Worm (Caenorhabditis elegans) whole organism, L2 larva: ENCODE measurements around the gene oac-42.
"Not testable (repeated sequence)": the region's sequence is repeated elsewhere in the genome, so short reads cannot be mapped to it uniquely, and the experiment has no call there.

Experiments used
- C34F6.9 ChIP-seq: fragments of 150-350 bp; optimal IDR thresholded peaks from 2 replicates; lab custom pipeline; 2014; ENCODE audit warnings: missing biosample characterization, missing genetic modification characterization
- R02D3.7 ChIP-seq: fragments of 150-350 bp; optimal IDR thresholded peaks from 2 replicates; lab custom pipeline; 2014; ENCODE audit warnings: missing biosample characterization, missing genetic modification characterization
- Y55F3AM.14 ChIP-seq: fragments of 200-800 bp; sonication (Bioruptor generic); optimal IDR thresholded peaks from 2 replicates; lab custom pipeline; 2018; ENCODE audit warnings: mild to moderate bottlenecking, missing genetic modification characterization, missing compliant biosample characterization
- ZK546.5 ChIP-seq: sonication (generic microtip); optimal IDR thresholded peaks from 2 replicates; lab custom pipeline; 2017; ENCODE audit warnings: missing biosample characterization, missing genetic modification characterization
- alr-1 ChIP-seq: fragments of 150-350 bp; optimal IDR thresholded peaks from 2 replicates; lab custom pipeline; 2014; ENCODE audit warnings: missing biosample characterization, missing genetic modification characterization
- ama-1 ChIP-seq: fragments of 150-350 bp; optimal IDR thresholded peaks from 2 replicates; lab custom pipeline; 2018; ENCODE audit warnings: inconsistent platforms
- ceh-16 ChIP-seq: fragments of 150-350 bp; optimal IDR thresholded peaks from 2 replicates; lab custom pipeline; 2014; ENCODE audit warnings: missing biosample characterization, missing genetic modification characterization
- egl-27 ChIP-seq: sonication (generic microtip); optimal IDR thresholded peaks from 3 replicates; lab custom pipeline; 2017; ENCODE audit warnings: missing biosample characterization, missing genetic modification reagents, missing genetic modification characterization
- elt-1 ChIP-seq: fragments of 150-350 bp; optimal IDR thresholded peaks from 2 replicates; lab custom pipeline; 2014; ENCODE audit warnings: missing biosample characterization, missing genetic modification characterization
- elt-3 ChIP-seq: sonication (generic microtip); optimal IDR thresholded peaks from 2 replicates; lab custom pipeline; 2017; ENCODE audit warnings: missing biosample characterization, missing genetic modification characterization
- gmeb-1 ChIP-seq: fragments of 150-350 bp; optimal IDR thresholded peaks from 2 replicates; lab custom pipeline; 2014; ENCODE audit warnings: missing biosample characterization, missing genetic modification characterization
- lin-13 ChIP-seq: fragments of 150-350 bp; optimal IDR thresholded peaks from 2 replicates; lab custom pipeline; 2014; ENCODE audit warnings: missing biosample characterization, missing genetic modification reagents, missing genetic modification characterization
- lin-39 ChIP-seq: fragments of 150-350 bp; optimal IDR thresholded peaks from 2 replicates; lab custom pipeline; 2014; ENCODE audit warnings: missing biosample characterization, missing genetic modification reagents, missing genetic modification characterization
- lsy-2 ChIP-seq, 2 experiments: fragments of 150-350 bp in 1 of 2; sonication (generic microtip) in 1 of 2; optimal IDR thresholded peaks; 2 replicates each; lab custom pipeline; 2014 to 2017; ENCODE audit warnings: missing biosample characterization in 2 of 2, missing genetic modification characterization in 2 of 2
- nhr-11 ChIP-seq: fragments of 150-350 bp; optimal IDR thresholded peaks from 2 replicates; lab custom pipeline; 2014; ENCODE audit warnings: missing biosample characterization, missing genetic modification characterization
- nhr-12 ChIP-seq: fragments of 150-350 bp; optimal IDR thresholded peaks from 2 replicates; lab custom pipeline; 2014; ENCODE audit warnings: missing biosample characterization, missing genetic modification characterization
- nhr-129 ChIP-seq: fragments of 150-350 bp; optimal IDR thresholded peaks from 2 replicates; lab custom pipeline; 2014; ENCODE audit warnings: missing biosample characterization, missing genetic modification characterization
- nhr-23 ChIP-seq: fragments of 150-350 bp; optimal IDR thresholded peaks from 2 replicates; lab custom pipeline; 2014; ENCODE audit warnings: missing biosample characterization, missing genetic modification reagents, missing genetic modification characterization
- nhr-237 ChIP-seq: fragments of 150-350 bp; optimal IDR thresholded peaks from 2 replicates; lab custom pipeline; 2014; ENCODE audit warnings: missing biosample characterization, missing genetic modification characterization
- nhr-77 ChIP-seq: fragments of 150-350 bp; optimal IDR thresholded peaks from 2 replicates; lab custom pipeline; 2014; ENCODE audit warnings: missing biosample characterization, missing genetic modification characterization
- peb-1 ChIP-seq: fragments of 150-350 bp; optimal IDR thresholded peaks from 2 replicates; lab custom pipeline; 2014; ENCODE audit warnings: missing biosample characterization, missing genetic modification characterization
- snpc-4 ChIP-seq: fragments of 150-350 bp; optimal IDR thresholded peaks from 2 replicates; lab custom pipeline; 2014; ENCODE audit warnings: missing biosample characterization, missing genetic modification characterization
- unc-55 ChIP-seq: fragments of 150-350 bp; sonication (generic microtip); optimal IDR thresholded peaks from 3 replicates; lab custom pipeline; 2014; ENCODE audit warnings: missing biosample characterization, missing genetic modification reagents, missing genetic modification characterization
- unc-62 ChIP-seq: fragments of 150-350 bp; optimal IDR thresholded peaks from 2 replicates; lab custom pipeline; 2014; ENCODE audit warnings: missing biosample characterization, missing genetic modification reagents, missing genetic modification characterization
- zag-1 ChIP-seq: fragments of 150-350 bp; optimal IDR thresholded peaks from 2 replicates; lab custom pipeline; 2014; ENCODE audit warnings: missing biosample characterization, missing genetic modification characterization
- ztf-1 ChIP-seq: fragments of 200-800 bp; sonication (Bioruptor generic); conservative IDR thresholded peaks from 2 replicates; pipeline ENCODE4 v1.3.6; 2022; ENCODE audit warnings: missing genetic modification characterization, missing compliant biosample characterization

The oac-42 gene

DNA sequence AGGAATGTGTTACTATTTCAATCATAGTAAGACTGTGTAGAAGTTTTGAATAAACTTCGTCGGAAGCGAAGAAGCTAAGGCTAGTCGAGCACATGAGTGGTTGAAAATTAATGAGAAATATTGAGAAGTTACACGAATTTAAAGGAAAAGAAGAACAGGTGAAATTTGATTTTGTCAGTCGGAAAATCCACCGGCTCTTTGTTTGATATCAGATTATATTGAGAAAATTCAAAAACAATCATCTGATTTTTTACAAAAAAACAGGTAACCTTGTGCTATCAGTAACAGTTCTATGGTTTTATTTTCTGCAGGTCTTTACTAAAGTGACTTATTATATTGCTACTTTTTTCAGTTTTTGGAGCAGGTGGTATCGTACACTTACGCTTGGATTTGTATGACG is 26.3 kb downstream of the oac-42 start, which contains the start of gene srh-148:
Gene srh-148, minus strand, starts transcription at position 101 of the 400 bp plus-strand sequence.
- TF ChIP-seq Y55F3AM.14 (GFP tag; lab: Kevin White, UChicago): no peak
- no peak for TF ChIP-seq ztf-1
- no peak for TF ChIP-seq elt-1 (tag; lab: Kevin White, UChicago)
- TF ChIP-seq ZK546.5 (tag; lab: Kevin White, UChicago): no peak
- TF ChIP-seq, all 48 proteins: peak for 0

DNA sequence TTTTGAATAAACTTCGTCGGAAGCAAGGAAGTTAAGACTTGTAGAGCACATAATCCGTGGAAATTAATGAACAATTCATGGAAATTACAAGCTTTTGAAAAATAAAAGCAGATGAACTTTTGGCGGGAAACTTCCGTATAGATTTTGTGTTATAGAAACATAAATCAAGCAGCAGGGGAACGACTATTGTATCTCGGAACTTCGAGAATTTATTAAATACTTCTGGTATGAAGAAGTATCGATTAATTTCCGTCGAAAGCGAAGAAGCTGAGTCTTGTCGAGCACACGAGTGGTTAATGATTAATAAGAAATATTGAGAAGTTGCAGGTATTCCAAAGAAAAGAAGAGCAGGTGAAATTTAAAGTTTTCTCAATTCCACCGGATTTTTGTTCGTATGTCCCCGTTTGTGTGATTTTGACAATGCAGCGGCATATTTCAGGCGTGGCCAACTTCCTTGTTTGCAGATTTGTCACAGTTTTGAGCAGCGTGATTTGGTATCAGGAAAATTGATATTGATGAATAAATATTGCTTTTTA is 34.3 kb downstream of the oac-42 start, which contains the start of gene srh-147:
Gene srh-147, minus strand, starts transcription at position 51 of the 536 bp plus-strand sequence.
- not testable (repeated sequence) for TF ChIP-seq peb-1 (tag; lab: Kevin White, UChicago); nhr-12; nhr-11 (tag; lab: Kevin White, UChicago)

DNA sequence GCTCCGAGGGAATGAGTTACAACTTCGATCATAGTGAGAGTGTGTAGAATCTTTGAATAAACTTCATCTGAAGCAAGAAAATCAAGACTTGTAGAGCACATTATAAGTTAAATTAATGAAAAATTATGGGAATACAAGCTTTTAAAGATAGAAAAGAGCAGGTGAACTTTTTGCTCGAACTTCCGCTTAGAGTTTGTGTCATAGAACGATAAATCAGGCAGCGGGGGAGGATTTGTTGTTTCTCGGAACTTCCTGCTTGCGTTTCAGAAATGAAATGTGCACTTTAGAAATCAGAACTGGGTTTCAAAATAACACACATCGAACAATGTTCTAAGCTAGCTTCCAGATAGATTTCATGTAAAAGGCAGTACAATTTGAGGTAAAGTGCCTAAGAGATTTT is 43.5 kb downstream of the oac-42 start, which contains the start of gene srh-149:
Gene srh-149, minus strand, starts transcription at position 101 of the 400 bp plus-strand sequence.
- no peak for TF ChIP-seq snpc-4
- no peak for TF ChIP-seq egl-27 (tag; lab: Kevin White, UChicago)
- no peak for TF ChIP-seq lsy-2 (tag; optimal IDR thresholded peaks at IDR 0.05; lab: Kevin White, UChicago)
- TF ChIP-seq lin-39 (tag; lab: Kevin White, UChicago): no peak
- no peak for TF ChIP-seq R02D3.7
- no peak for TF ChIP-seq ztf-1
- TF ChIP-seq nhr-77 (tag; lab: Kevin White, UChicago): no peak
- no peak for TF ChIP-seq nhr-237 (tag; lab: Kevin White, UChicago)
- TF ChIP-seq ceh-16 (tag; lab: Kevin White, UChicago): no peak
- no peak for TF ChIP-seq alr-1
- no peak for TF ChIP-seq C34F6.9 (tag; lab: Kevin White, UChicago)
- no peak for TF ChIP-seq nhr-129 (tag; lab: Kevin White, UChicago)
- no peak for TF ChIP-seq nhr-11 (tag; lab: Kevin White, UChicago)
- TF ChIP-seq zag-1 (tag; lab: Kevin White, UChicago): no peak
- TF ChIP-seq ama-1: no peak
- no peak for TF ChIP-seq elt-1 (tag; lab: Kevin White, UChicago)
- no peak for TF ChIP-seq gmeb-1 (tag; lab: Kevin White, UChicago)
- TF ChIP-seq unc-55 (GFP tag; lab: Kevin White, UChicago): no peak
- TF ChIP-seq unc-62 (GFP tag; lab: Kevin White, UChicago): no peak
- TF ChIP-seq, all 48 proteins: peak for 0

DNA sequence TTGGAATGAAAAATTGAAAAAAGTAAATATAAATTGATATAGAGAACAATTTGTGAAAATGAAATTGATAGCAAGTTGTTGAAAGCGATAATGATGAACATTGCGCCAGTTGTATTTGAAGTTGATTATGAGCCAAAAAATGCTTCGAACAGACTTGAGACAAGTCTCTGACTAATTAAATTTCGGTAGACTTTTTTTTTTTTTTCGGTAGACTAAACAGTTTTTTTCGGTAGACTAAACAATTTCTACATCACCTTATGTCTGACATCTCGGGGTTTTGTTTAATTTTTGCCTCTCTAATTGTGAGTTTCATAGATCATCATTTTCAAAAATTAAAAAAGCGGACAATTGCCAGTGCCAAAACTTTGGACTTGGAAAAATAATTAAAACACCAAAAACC is 51.0 kb downstream of the oac-42 start, which contains the start of gene srbc-54:
Gene srbc-54, minus strand, starts transcription at position 101 of the 400 bp plus-strand sequence.
- TF ChIP-seq C34F6.9 (tag; lab: Kevin White, UChicago) (no peak), R02D3.7 (no peak), nhr-237 (tag; lab: Kevin White, UChicago) (no peak), ZK546.5 (tag; lab: Kevin White, UChicago) (no peak), peb-1 (tag; lab: Kevin White, UChicago) (no peak), elt-3 (no peak), nhr-23 (no peak), nhr-77 (tag; lab: Kevin White, UChicago) (no peak), lin-13 (no peak)
